Fruit fly (Drosophila melanogaster): ENCODE measurements around the gene RpS12.

dm6 chr3L:13015823-13016465 is 7.2 kb upstream of the RpS12 start, which contains the start of gene CG11267:
- TF ChIP-seq h (GFP tag; optimal IDR thresholded peaks at IDR 0.05) (peak; percentile 77), Hnf4 (GFP tag; optimal IDR thresholded peaks at IDR 0.05) (peak; percentile 79), tai (GFP tag; optimal IDR thresholded peaks at IDR 0.05) (peak; percentile 65), Abd-B (GFP tag; optimal IDR thresholded peaks at IDR 0.05) (no peak), ey (GFP tag; optimal IDR thresholded peaks at IDR 0.05) (peak; percentile 67), lola (GFP tag; optimal IDR thresholded peaks at IDR 0.05) (no peak), jim (GFP tag; optimal IDR thresholded peaks at IDR 0.05) (no peak), CG9705 (GFP tag; optimal IDR thresholded peaks at IDR 0.05) (peak; percentile 82), GATAd (GFP tag; optimal IDR thresholded peaks at IDR 0.05) (no peak), pan (optimal IDR thresholded peaks at IDR 0.05) (no peak), psq (GFP tag; optimal IDR thresholded peaks at IDR 0.05) (peak; percentile 46), Sp1 (GFP tag; optimal IDR thresholded peaks at IDR 0.05) (peak; percentile 81), usp (GFP tag; optimal IDR thresholded peaks at IDR 0.05) (no peak)

Measured in whole organism, wandering third instar larva.